Worm (Caenorhabditis elegans): ENCODE results near the gene sftd-3.

ce11 chrII:9000331-9000730, 36.4 kb upstream of the sftd-3 start, which contains the start of gene F44G4.5:
- no peak for TF ChIP-seq elt-3 (tag; optimal IDR thresholded peaks at IDR 0.05)
- TF ChIP-seq nhr-28 (tag; optimal IDR thresholded peaks at IDR 0.05), result no peak
- TF ChIP-seq mdl-1 (tag; optimal IDR thresholded peaks at IDR 0.05), result no peak
- no peak for TF ChIP-seq fkh-10 (GFP tag; optimal IDR thresholded peaks at IDR 0.05)
